Fruit fly (Drosophila melanogaster) whole organism, embryonic: ENCODE data around the gene CalpB.

ENCODE experiments used
- Bteb2 ChIP-seq: fragments of 200-800 bp; sonication (Bioruptor generic); optimal IDR thresholded peaks from 2 replicates; lab custom pipeline; 2016; ENCODE audit warnings: missing biosample characterization, missing genetic modification characterization
- C15 ChIP-seq: fragments of 200-800 bp; sonication (Bioruptor generic); IDR thresholded peaks from 3 replicates; pipeline ENCODE4 v1.3.6; 2022; ENCODE audit warnings: missing biosample characterization, missing genetic modification characterization
- CG10321 ChIP-seq: fragments of 200-800 bp; sonication (Bioruptor generic); IDR thresholded peaks from 2 replicates; pipeline ENCODE4 v1.3.6; 2022; ENCODE audit warnings: missing biosample characterization, missing genetic modification characterization
- CG11398 ChIP-seq: fragments of 200-800 bp; sonication (Bioruptor generic); optimal IDR thresholded peaks from 2 replicates; lab custom pipeline; 2016; ENCODE audit warnings: missing biosample characterization, missing genetic modification characterization
- CG1233 ChIP-seq: fragments of 200-800 bp; sonication (Bioruptor generic); optimal IDR thresholded peaks from 4 replicates; lab custom pipeline; 2018; ENCODE audit warnings: missing biosample characterization, mild to moderate bottlenecking, missing genetic modification characterization
- CG12744 ChIP-seq: fragments of 200-800 bp; sonication (Bioruptor generic); optimal IDR thresholded peaks from 2 replicates; lab custom pipeline; 2016; ENCODE audit warnings: missing biosample characterization, missing genetic modification characterization
- CG12942 ChIP-seq: fragments of 200-800 bp; sonication (Bioruptor generic); optimal IDR thresholded peaks from 3 replicates; lab custom pipeline; 2016; ENCODE audit warnings: missing biosample characterization, missing genetic modification characterization
- CG14860 ChIP-seq: fragments of 200-800 bp; sonication (Bioruptor generic); IDR thresholded peaks from 3 replicates; pipeline ENCODE4 v1.3.6; 2022; ENCODE audit warnings: missing biosample characterization, missing genetic modification characterization; ENCODE audit not compliant: partially characterized antibody
- CG17361 ChIP-seq: fragments of 200-800 bp; sonication (Bioruptor generic); IDR thresholded peaks from 3 replicates; pipeline ENCODE4 v1.3.6; 2022; ENCODE audit warnings: missing biosample characterization, missing genetic modification characterization
- CG17385 ChIP-seq: fragments of 200-800 bp; sonication (Bioruptor generic); optimal IDR thresholded peaks from 3 replicates; lab custom pipeline; 2018; ENCODE audit warnings: missing biosample characterization, mild to moderate bottlenecking, missing genetic modification characterization
- CG17568 ChIP-seq: fragments of 200-800 bp; sonication (Bioruptor generic); optimal IDR thresholded peaks from 2 replicates; lab custom pipeline; 2018; ENCODE audit warnings: missing biosample characterization, mild to moderate bottlenecking, missing genetic modification characterization, moderate library complexity
- CG18262 ChIP-seq: fragments of 200-800 bp; optimal IDR thresholded peaks from 3 replicates; lab custom pipeline; 2019; ENCODE audit warnings: missing biosample characterization, mild to moderate bottlenecking, missing genetic modification characterization, moderate library complexity
- CG18476 ChIP-seq: fragments of 200-800 bp; sonication (Bioruptor generic); optimal IDR thresholded peaks from 2 replicates; lab custom pipeline; 2016; ENCODE audit warnings: missing biosample characterization, mild to moderate bottlenecking, missing genetic modification characterization
- CG2202 ChIP-seq: fragments of 200-800 bp; sonication (Bioruptor generic); optimal IDR thresholded peaks from 2 replicates; lab custom pipeline; 2018; ENCODE audit warnings: missing biosample characterization, mild to moderate bottlenecking, missing genetic modification characterization
- CG2678 ChIP-seq: fragments of 200-800 bp; sonication (Bioruptor generic); optimal IDR thresholded peaks from 3 replicates; lab custom pipeline; 2019; ENCODE audit warnings: missing biosample characterization, mild to moderate bottlenecking, missing genetic modification characterization, moderate library complexity
- CG31365 ChIP-seq: fragments of 200-800 bp; sonication (Bioruptor generic); optimal IDR thresholded peaks from 2 replicates; lab custom pipeline; 2018; ENCODE audit warnings: missing biosample characterization, mild to moderate bottlenecking, missing genetic modification characterization
- CG32532 ChIP-seq: fragments of 200-800 bp; sonication (Bioruptor generic); IDR thresholded peaks from 2 replicates; pipeline ENCODE4 v1.3.6; 2022; ENCODE audit warnings: missing biosample characterization, missing genetic modification characterization
- CG32772 ChIP-seq: fragments of 200-800 bp; sonication (Bioruptor generic); IDR thresholded peaks from 2 replicates; pipeline ENCODE4 v1.3.6; 2022; ENCODE audit warnings: missing biosample characterization, missing genetic modification characterization
- CG34224 ChIP-seq: fragments of 200-800 bp; sonication (Bioruptor generic); IDR thresholded peaks from 3 replicates; pipeline ENCODE4 v1.3.6; 2022; ENCODE audit warnings: missing biosample characterization, missing genetic modification characterization; ENCODE audit not compliant: partially characterized antibody
- CG7839 ChIP-seq: fragments of 200-800 bp; sonication (Bioruptor generic); optimal IDR thresholded peaks from 3 replicates; lab custom pipeline; 2018; ENCODE audit warnings: missing biosample characterization, mild to moderate bottlenecking, missing genetic modification characterization, moderate library complexity
- CG8944 ChIP-seq: fragments of 200-800 bp; sonication (Bioruptor generic); optimal IDR thresholded peaks from 3 replicates; lab custom pipeline; 2016; ENCODE audit warnings: missing biosample characterization, missing genetic modification characterization
- CG9215 ChIP-seq: fragments of 200-800 bp; sonication (Bioruptor generic); IDR thresholded peaks from 2 replicates; pipeline ENCODE4 v1.3.6; 2022; ENCODE audit warnings: missing biosample characterization, missing genetic modification characterization
- CG9797 ChIP-seq: fragments of 200-800 bp; sonication (Bioruptor generic); optimal IDR thresholded peaks from 3 replicates; lab custom pipeline; 2018; ENCODE audit warnings: missing biosample characterization, mild to moderate bottlenecking, missing genetic modification characterization
- Chrac-16 ChIP-seq: fragments of 200-800 bp; sonication (Bioruptor generic); optimal IDR thresholded peaks from 3 replicates; lab custom pipeline; 2016; ENCODE audit warnings: missing biosample characterization, missing genetic modification characterization
- ERR ChIP-seq: fragments of 200-800 bp; sonication (Bioruptor generic); optimal IDR thresholded peaks from 2 replicates; lab custom pipeline; 2016; ENCODE audit warnings: missing biosample characterization, missing genetic modification characterization
- Fer2 ChIP-seq: fragments of 200-800 bp; sonication (Bioruptor generic); optimal IDR thresholded peaks from 2 replicates; lab custom pipeline; 2018; ENCODE audit warnings: missing biosample characterization, mild to moderate bottlenecking, missing genetic modification characterization, moderate library complexity
- HLH3B ChIP-seq: fragments of 200-800 bp; sonication (Bioruptor generic); IDR thresholded peaks from 2 replicates; pipeline ENCODE4 v1.3.6; 2022; ENCODE audit warnings: missing biosample characterization, missing genetic modification characterization
- HmgZ ChIP-seq: fragments of 200-800 bp; sonication (Bioruptor generic); optimal IDR thresholded peaks from 2 replicates; lab custom pipeline; 2018; ENCODE audit warnings: missing biosample characterization, mild to moderate bottlenecking, missing genetic modification characterization
- Hr51 ChIP-seq, 2 experiments: fragments of 200-800 bp; sonication (Bioruptor generic); optimal IDR thresholded peaks; 2 replicates in 1 of 2; 3 replicates in 1 of 2; lab custom pipeline; 2016 to 2018; ENCODE audit warnings: missing biosample characterization in 2 of 2, missing genetic modification characterization in 2 of 2, mild to moderate bottlenecking in 1 of 2, moderate library complexity in 1 of 2
- MESR4 ChIP-seq: fragments of 200-800 bp; sonication (Bioruptor generic); optimal IDR thresholded peaks from 2 replicates; lab custom pipeline; 2018; ENCODE audit warnings: missing biosample characterization, mild to moderate bottlenecking, missing genetic modification characterization, moderate library complexity
- NFAT ChIP-seq: fragments of 200-800 bp; sonication (Bioruptor generic); IDR thresholded peaks from 2 replicates; pipeline ENCODE4 v1.3.6; 2022; ENCODE audit warnings: missing biosample characterization, missing genetic modification characterization
- Opbp ChIP-seq: fragments of 200-800 bp; sonication (Bioruptor generic); IDR thresholded peaks from 3 replicates; pipeline ENCODE4 v1.3.6; 2022; ENCODE audit warnings: missing biosample characterization, missing genetic modification characterization; ENCODE audit not compliant: partially characterized antibody
- Taf1 ChIP-seq: fragments of 200-800 bp; sonication (Bioruptor generic); IDR thresholded peaks from 2 replicates; pipeline ENCODE4 v1.3.6; 2022; ENCODE audit warnings: missing biosample characterization, missing genetic modification characterization
- Xbp1 ChIP-seq: fragments of 200-800 bp; sonication (Bioruptor generic); optimal IDR thresholded peaks from 3 replicates; lab custom pipeline; 2016; ENCODE audit warnings: missing biosample characterization, mild to moderate bottlenecking, missing genetic modification characterization
- bowl ChIP-seq: fragments of 200-800 bp; sonication (Bioruptor generic); IDR thresholded peaks from 2 replicates; pipeline ENCODE4 v1.3.6; 2022; ENCODE audit warnings: missing biosample characterization, missing genetic modification characterization
- btn ChIP-seq: fragments of 200-800 bp; sonication (Bioruptor generic); optimal IDR thresholded peaks from 2 replicates; lab custom pipeline; 2016; ENCODE audit warnings: missing biosample characterization, missing genetic modification characterization
- chinmo ChIP-seq: fragments of 200-800 bp; sonication (Bioruptor generic); IDR thresholded peaks from 4 replicates; pipeline ENCODE4 v1.3.6; 2022; ENCODE audit warnings: missing biosample characterization, missing genetic modification characterization; ENCODE audit not compliant: partially characterized antibody
- emc ChIP-seq: fragments of 200-800 bp; sonication (Bioruptor generic); optimal IDR thresholded peaks from 2 replicates; lab custom pipeline; 2016; ENCODE audit warnings: missing biosample characterization, missing genetic modification characterization
- ftz-f1 ChIP-seq: fragments of 200-800 bp; sonication (Bioruptor generic); optimal IDR thresholded peaks from 2 replicates; lab custom pipeline; 2016; ENCODE audit warnings: missing biosample characterization, missing genetic modification characterization
- gce ChIP-seq: fragments of 200-800 bp; sonication (Bioruptor generic); IDR thresholded peaks from 3 replicates; pipeline ENCODE4 v1.3.6; 2022; ENCODE audit warnings: missing biosample characterization, missing genetic modification characterization
- gem ChIP-seq: fragments of 200-800 bp; sonication (Bioruptor generic); optimal IDR thresholded peaks from 2 replicates; lab custom pipeline; 2019; ENCODE audit warnings: missing biosample characterization, mild to moderate bottlenecking, missing genetic modification characterization, moderate library complexity
- gt ChIP-seq: fragments of 200-800 bp; sonication (Bioruptor generic); IDR thresholded peaks from 2 replicates; pipeline ENCODE4 v1.3.6; 2022; ENCODE audit warnings: missing biosample characterization, missing genetic modification characterization
- ken ChIP-seq: fragments of 200-800 bp; sonication (Bioruptor generic); IDR thresholded peaks from 3 replicates; pipeline ENCODE4 v1.3.6; 2022; ENCODE audit warnings: missing biosample characterization, missing genetic modification characterization
- nerfin-2 ChIP-seq: fragments of 200-800 bp; sonication (Bioruptor generic); IDR thresholded peaks from 2 replicates; pipeline ENCODE4 v1.3.6; 2022; ENCODE audit warnings: missing biosample characterization, missing genetic modification characterization; ENCODE audit not compliant: partially characterized antibody
- odd ChIP-seq: fragments of 200-800 bp; sonication (Bioruptor generic); optimal IDR thresholded peaks from 2 replicates; lab custom pipeline; 2017; ENCODE audit warnings: missing biosample characterization, mild to moderate bottlenecking, missing genetic modification characterization
- schlank ChIP-seq: fragments of 200-800 bp; sonication (Bioruptor generic); optimal IDR thresholded peaks from 2 replicates; lab custom pipeline; 2018; ENCODE audit warnings: missing biosample characterization, mild to moderate bottlenecking, missing genetic modification characterization
- stwl ChIP-seq: fragments of 200-800 bp; sonication (Bioruptor generic); optimal IDR thresholded peaks from 3 replicates; lab custom pipeline; 2018; ENCODE audit warnings: missing biosample characterization, mild to moderate bottlenecking, missing genetic modification characterization, moderate library complexity
- unpg ChIP-seq: fragments of 200-800 bp; sonication (Bioruptor generic); optimal IDR thresholded peaks from 3 replicates; lab custom pipeline; 2018; ENCODE audit warnings: missing biosample characterization, mild to moderate bottlenecking, missing genetic modification characterization, moderate library complexity
- vvl ChIP-seq: fragments of 200-800 bp; sonication (Bioruptor generic); IDR thresholded peaks from 2 replicates; pipeline ENCODE4 v1.3.6; 2022; ENCODE audit warnings: missing biosample characterization, missing genetic modification characterization

Gene CalpB

dm6 chr3L:9855784-9856426 lies 32.7 kb upstream of the CalpB start (continued):
- TF ChIP-seq odd (peak; percentile 89), CG7839 (tag; lab: Kevin White, UChicago) (peak; percentile 96), Taf1 (GFP tag; lab: Robert Waterston, UW) (peak; percentile 73), nerfin-2 (GFP tag; lab: Robert Waterston, UW) (no peak), Chrac-16 (GFP tag; lab: Kevin White, UChicago) (peak; percentile 97), CG34224 (GFP tag; lab: Robert Waterston, UW) (no peak), CG2678 (tag; lab: Kevin White, UChicago) (peak; percentile 97), CG17385 (GFP tag; lab: Kevin White, UChicago) (peak; percentile 90), vvl (peak; percentile 99), CG12744 (peak; percentile 94), HLH3B (GFP tag; lab: Robert Waterston, UW) (peak; percentile 95), gce (GFP tag; lab: Robert Waterston, UW) (peak; percentile 99), Fer2 (peak; percentile 81), CG11398 (GFP tag; lab: Kevin White, UChicago) (peak; percentile 96), NFAT (GFP tag; lab: Robert Waterston, UW) (peak; percentile 90), CG17361 (GFP tag; lab: Robert Waterston, UW) (peak; percentile 85), CG17568 (GFP tag; lab: Kevin White, UChicago) (peak; percentile 90), gem (tag; lab: Kevin White, UChicago) (peak; percentile 98), CG14860 (GFP tag; lab: Robert Waterston, UW) (no peak), gt (GFP tag; lab: Robert Waterston, UW) (peak; percentile 97), btn (GFP tag; lab: Kevin White, UChicago) (peak; percentile 98), Bteb2 (GFP tag; lab: Kevin White, UChicago) (peak; percentile 93), CG2202 (tag; lab: Kevin White, UChicago) (peak; percentile 97), ftz-f1 (GFP tag; lab: Kevin White, UChicago) (peak; percentile 38), bowl (GFP tag; lab: Robert Waterston, UW) (peak; percentile 89), Xbp1 (peak; percentile 96), CG8944 (peak; percentile 97), CG9215 (GFP tag; lab: Robert Waterston, UW) (peak; percentile 88), Hr51 (GFP tag; optimal IDR thresholded peaks at IDR 0.05; lab: Kevin White, UChicago) (peak; percentile 93 to 95), ERR (peak; percentile 97), CG9797 (GFP tag; lab: Kevin White, UChicago) (no peak), emc (GFP tag; lab: Kevin White, UChicago) (peak; percentile 83), CG32532 (GFP tag; lab: Robert Waterston, UW) (peak; percentile 94), chinmo (GFP tag; lab: Robert Waterston, UW) (0 out of 4 replicates have a peak, but pooled peaks have one; percentile 48), HmgZ (tag; lab: Kevin White, UChicago) (peak; percentile 89), MESR4 (peak; percentile 57), C15 (GFP tag; lab: Robert Waterston, UW) (peak; percentile 86; the same call in 2 of the 3 replicates), CG31365 (peak; percentile 88), CG10321 (GFP tag; lab: Robert Waterston, UW) (peak; percentile 75), schlank (tag; lab: Kevin White, UChicago) (peak; percentile 76), CG18476 (peak; percentile 97), stwl (tag; lab: Kevin White, UChicago) (peak; percentile 66), CG32772 (GFP tag; lab: Robert Waterston, UW) (peak; percentile 97), CG18262 (tag; lab: Kevin White, UChicago) (peak; percentile 99), Opbp (GFP tag; lab: Robert Waterston, UW) (no peak), unpg (GFP tag; lab: Kevin White, UChicago) (peak; percentile 97), CG12942 (peak; percentile 95), ken (GFP tag; lab: Robert Waterston, UW) (peak; percentile 97), CG1233 (peak; percentile 94)
